Fruit fly (Drosophila melanogaster) whole organism, prepupa: ENCODE data around the gene Cpr30B.

ENCODE experiments used
- Blimp-1 ChIP-seq: fragments of 200-800 bp; sonication (Bioruptor generic); optimal IDR thresholded peaks from 3 replicates; lab custom pipeline; 2017; ENCODE audit warnings: missing biosample characterization, missing genetic modification characterization, mild to moderate bottlenecking, moderate library complexity, missing genetic modification reagents
- CG11902 ChIP-seq: fragments of 200-800 bp; sonication (Bioruptor generic); optimal IDR thresholded peaks from 3 replicates; lab custom pipeline; 2016; ENCODE audit warnings: missing biosample characterization, missing genetic modification characterization
- Ets21C ChIP-seq: fragments of 200-800 bp; sonication (Bioruptor generic); optimal IDR thresholded peaks from 3 replicates; lab custom pipeline; 2016; ENCODE audit warnings: missing biosample characterization, missing genetic modification characterization
- Lpt ChIP-seq: fragments of 200-800 bp; sonication (Bioruptor generic); optimal IDR thresholded peaks from 3 replicates; lab custom pipeline; 2016; ENCODE audit warnings: missing biosample characterization, missing genetic modification characterization

DNA sequence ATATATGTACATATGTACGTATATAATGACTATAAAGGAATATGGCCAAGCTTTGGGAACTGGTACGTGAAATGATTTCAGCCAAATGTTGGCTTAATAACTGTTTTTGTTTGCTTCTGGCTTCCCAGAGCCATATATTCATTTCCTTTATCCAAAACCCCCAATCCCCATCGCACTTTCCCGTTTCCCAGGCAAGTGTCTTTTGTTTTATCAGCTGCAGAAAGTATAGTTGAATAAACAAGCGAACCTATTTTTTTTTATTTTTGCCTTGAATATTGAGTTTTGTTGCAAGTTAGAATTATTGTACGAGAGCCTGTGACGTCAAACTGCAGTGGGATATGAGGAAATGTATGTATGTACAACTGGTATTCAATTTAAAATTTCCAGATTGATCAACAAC is 16.2 kb upstream of the Cpr30B start:
- TF ChIP-seq Ets21C (GFP tag; lab: Kevin White, UChicago) (no peak), CG11902 (no peak), Lpt (GFP tag; lab: Kevin White, UChicago) (no peak), Blimp-1 (GFP tag; lab: Kevin White, UChicago) (no peak)
